Fruit fly (Drosophila melanogaster) whole organism, embryonic: Measurements from ENCODE around the gene sima.

Experiments
- Awh ChIP-seq: fragments of 200-800 bp; sonication (Bioruptor generic); IDR thresholded peaks from 2 replicates; pipeline ENCODE4, ENCODE4 v1.3.6; 2022; ENCODE audit warnings: missing biosample characterization, missing genetic modification characterization
- CG10431 ChIP-seq: fragments of 200-800 bp; sonication (Bioruptor generic); optimal IDR thresholded peaks from 3 replicates; lab custom pipeline; 2018; ENCODE audit warnings: missing biosample characterization, mild to moderate bottlenecking, missing genetic modification characterization
- CG10565 ChIP-seq: fragments of 200-800 bp; sonication (Bioruptor generic); optimal IDR thresholded peaks from 3 replicates; lab custom pipeline; 2016; ENCODE audit warnings: missing biosample characterization, mild to moderate bottlenecking, missing genetic modification characterization
- CG1233 ChIP-seq: fragments of 200-800 bp; sonication (Bioruptor generic); optimal IDR thresholded peaks from 4 replicates; lab custom pipeline; 2018; ENCODE audit warnings: missing biosample characterization, mild to moderate bottlenecking, missing genetic modification characterization
- CG13123 ChIP-seq: fragments of 200-800 bp; sonication (Bioruptor generic); optimal IDR thresholded peaks from 2 replicates; lab custom pipeline; 2016; ENCODE audit warnings: missing biosample characterization, missing genetic modification characterization
- CG14965 ChIP-seq: fragments of 200-800 bp; sonication (Bioruptor generic); optimal IDR thresholded peaks from 2 replicates; lab custom pipeline; 2016; ENCODE audit warnings: missing biosample characterization, missing genetic modification characterization, borderline replicate concordance
- CG1602 ChIP-seq: fragments of 200-800 bp; sonication (Bioruptor generic); optimal IDR thresholded peaks from 3 replicates; lab custom pipeline; 2016; ENCODE audit warnings: missing biosample characterization, missing genetic modification characterization
- CG16813 ChIP-seq: fragments of 200-800 bp; sonication (Bioruptor generic); IDR thresholded peaks from 3 replicates; pipeline ENCODE4 v1.3.6; 2022; ENCODE audit warnings: missing biosample characterization, missing genetic modification characterization; ENCODE audit not compliant: partially characterized antibody
- CG31365 ChIP-seq: fragments of 200-800 bp; sonication (Bioruptor generic); optimal IDR thresholded peaks from 2 replicates; lab custom pipeline; 2018; ENCODE audit warnings: missing biosample characterization, mild to moderate bottlenecking, missing genetic modification characterization
- CG32767 ChIP-seq: fragments of 200-800 bp; sonication (Bioruptor generic); IDR thresholded peaks from 2 replicates; pipeline ENCODE4 v1.3.6; 2022; ENCODE audit warnings: missing biosample characterization, missing genetic modification characterization
- CG33213 ChIP-seq: fragments of 200-800 bp; sonication (Bioruptor generic); optimal IDR thresholded peaks from 3 replicates; lab custom pipeline; 2016; ENCODE audit warnings: missing biosample characterization, missing genetic modification characterization
- CG4404 ChIP-seq: fragments of 200-800 bp; sonication (Bioruptor generic); IDR thresholded peaks from 2 replicates; pipeline ENCODE4 v1.3.6; 2022; ENCODE audit warnings: missing biosample characterization, missing genetic modification characterization
- CG4707 ChIP-seq: fragments of 200-800 bp; sonication (Bioruptor generic); optimal IDR thresholded peaks from 2 replicates; lab custom pipeline; 2018; ENCODE audit warnings: missing biosample characterization, mild to moderate bottlenecking, missing genetic modification characterization, moderate library complexity
- CG4730 ChIP-seq: fragments of 200-800 bp; sonication (Bioruptor generic); IDR thresholded peaks from 2 replicates; pipeline ENCODE4 v1.3.6; 2022; ENCODE audit warnings: missing biosample characterization, missing genetic modification characterization
- CG6791 ChIP-seq: fragments of 200-800 bp; sonication (Bioruptor generic); IDR thresholded peaks from 3 replicates; pipeline ENCODE4 v1.3.6; 2022; ENCODE audit warnings: missing biosample characterization, missing genetic modification characterization; ENCODE audit not compliant: partially characterized antibody
- CG6813 ChIP-seq: fragments of 200-800 bp; sonication (Bioruptor generic); optimal IDR thresholded peaks from 2 replicates; lab custom pipeline; 2017; ENCODE audit warnings: missing biosample characterization, missing genetic modification characterization, mild to moderate bottlenecking, moderate library complexity, missing genetic modification reagents
- CG7271 ChIP-seq: fragments of 200-800 bp; sonication (Bioruptor generic); optimal IDR thresholded peaks from 2 replicates; lab custom pipeline; 2018; ENCODE audit warnings: missing biosample characterization, mild to moderate bottlenecking, missing genetic modification characterization, moderate library complexity
- CG7745 ChIP-seq: fragments of 200-800 bp; sonication (Bioruptor generic); optimal IDR thresholded peaks from 2 replicates; lab custom pipeline; 2018; ENCODE audit warnings: missing biosample characterization, mild to moderate bottlenecking, missing genetic modification characterization, moderate library complexity
- CG8281 ChIP-seq: fragments of 200-800 bp; sonication (Bioruptor generic); optimal IDR thresholded peaks from 2 replicates; lab custom pipeline; 2018; ENCODE audit warnings: missing biosample characterization, mild to moderate bottlenecking, missing genetic modification characterization, moderate library complexity
- CG8944 ChIP-seq: fragments of 200-800 bp; sonication (Bioruptor generic); optimal IDR thresholded peaks from 3 replicates; lab custom pipeline; 2016; ENCODE audit warnings: missing biosample characterization, missing genetic modification characterization
- CG9215 ChIP-seq: fragments of 200-800 bp; sonication (Bioruptor generic); IDR thresholded peaks from 2 replicates; pipeline ENCODE4 v1.3.6; 2022; ENCODE audit warnings: missing biosample characterization, missing genetic modification characterization
- CG9876 ChIP-seq: fragments of 200-800 bp; sonication (Bioruptor generic); optimal IDR thresholded peaks from 2 replicates; lab custom pipeline; 2016; ENCODE audit warnings: missing biosample characterization, missing genetic modification characterization
- CkIIα-i1 ChIP-seq: fragments of 200-800 bp; sonication (Bioruptor generic); IDR thresholded peaks from 2 replicates; pipeline ENCODE4 v1.3.6; 2022; ENCODE audit warnings: missing biosample characterization, missing genetic modification characterization
- Dad ChIP-seq: fragments of 200-800 bp; sonication (Bioruptor generic); optimal IDR thresholded peaks from 3 replicates; lab custom pipeline; 2016; ENCODE audit warnings: missing biosample characterization, missing genetic modification characterization
- Doc2 ChIP-seq: fragments of 200-800 bp; sonication (Bioruptor generic); IDR thresholded peaks from 2 replicates; pipeline ENCODE4 v1.3.6; 2022; ENCODE audit warnings: missing biosample characterization, missing genetic modification characterization
- Gug ChIP-seq: fragments of 200-800 bp; sonication (Bioruptor generic); IDR thresholded peaks from 4 replicates; pipeline ENCODE4 v1.3.6; 2022; ENCODE audit warnings: missing biosample characterization, missing genetic modification characterization
- Pdp1 ChIP-seq, 2 experiments: fragments of 200-800 bp; sonication (Bioruptor generic); optimal IDR thresholded peaks; 3 replicates each; lab custom pipeline; 2016; ENCODE audit warnings: missing biosample characterization in 2 of 2, missing genetic modification characterization in 2 of 2, mild to moderate bottlenecking in 1 of 2, moderate library complexity in 1 of 2
- Scr ChIP-seq: fragments of 200-800 bp; sonication (Bioruptor generic); IDR thresholded peaks from 2 replicates; pipeline ENCODE4 v1.3.6; 2022; ENCODE audit warnings: missing biosample characterization, missing genetic modification characterization; ENCODE audit not compliant: partially characterized antibody
- Sin3A ChIP-seq: fragments of >200 bp; optimal IDR thresholded peaks from 2 replicates; lab custom pipeline; 2018
- Sox102F ChIP-seq: fragments of 200-800 bp; sonication (Bioruptor generic); optimal IDR thresholded peaks from 2 replicates; lab custom pipeline; 2018; ENCODE audit warnings: missing biosample characterization, mild to moderate bottlenecking, missing genetic modification characterization, moderate library complexity
- Stat92E ChIP-seq, 3 experiments: fragments of >200 bp in 2 of 3; fragments of 200-800 bp in 1 of 3; sonication (Bioruptor generic) in 1 of 3; optimal IDR thresholded peaks; 2 replicates each; lab custom pipeline; 2017 to 2019; ENCODE audit warnings: missing biosample characterization in 3 of 3, missing genetic modification characterization in 3 of 3, mild to moderate bottlenecking in 1 of 3, moderate library complexity in 1 of 3
- ato ChIP-seq: fragments of 200-800 bp; sonication (Bioruptor generic); IDR thresholded peaks from 2 replicates; pipeline ENCODE4 v1.3.6; 2022; ENCODE audit warnings: missing biosample characterization, missing genetic modification characterization; ENCODE audit not compliant: partially characterized antibody
- az2 ChIP-seq: fragments of 200-800 bp; sonication (Bioruptor generic); optimal IDR thresholded peaks from 3 replicates; lab custom pipeline; 2016; ENCODE audit warnings: missing biosample characterization, missing genetic modification characterization
- br ChIP-seq: fragments of >200 bp; optimal IDR thresholded peaks from 2 replicates; lab custom pipeline; 2017
- crp ChIP-seq, 2 experiments: fragments of 200-800 bp; sonication (Bioruptor generic); optimal IDR thresholded peaks; 2 replicates in 1 of 2; 3 replicates in 1 of 2; lab custom pipeline; 2017; ENCODE audit warnings: missing biosample characterization in 2 of 2, missing genetic modification characterization in 2 of 2, mild to moderate bottlenecking in 1 of 2, moderate library complexity in 1 of 2
- grn ChIP-seq: fragments of 200-800 bp; sonication (Bioruptor generic); optimal IDR thresholded peaks from 3 replicates; lab custom pipeline; 2017; ENCODE audit warnings: missing biosample characterization, missing genetic modification characterization
- kay ChIP-seq: fragments of 200-800 bp; sonication (Bioruptor generic); optimal IDR thresholded peaks from 2 replicates; lab custom pipeline; 2016; ENCODE audit warnings: missing biosample characterization, missing genetic modification characterization
- lmd ChIP-seq: fragments of 200-800 bp; sonication (Bioruptor generic); IDR thresholded peaks from 2 replicates; pipeline ENCODE4 v1.3.6; 2022; ENCODE audit warnings: missing biosample characterization, missing genetic modification characterization
- nau ChIP-seq: fragments of 200-800 bp; sonication (Bioruptor generic); optimal IDR thresholded peaks from 3 replicates; lab custom pipeline; 2017; ENCODE audit warnings: missing biosample characterization, mild to moderate bottlenecking, missing genetic modification characterization, missing genetic modification reagents
- rib ChIP-seq: fragments of 200-800 bp; sonication (Bioruptor generic); IDR thresholded peaks from 2 replicates; pipeline ENCODE4 v1.3.6; 2022; ENCODE audit warnings: missing biosample characterization, missing genetic modification characterization
- sima ChIP-seq: fragments of 200-800 bp; sonication (Bioruptor generic); optimal IDR thresholded peaks from 2 replicates; lab custom pipeline; 2016; ENCODE audit warnings: missing biosample characterization, missing genetic modification characterization
- sisA ChIP-seq: fragments of 200-800 bp; sonication (Bioruptor generic); IDR thresholded peaks from 2 replicates; pipeline ENCODE4 v1.3.6; 2022; ENCODE audit warnings: missing biosample characterization, missing genetic modification characterization
- sqz ChIP-seq: fragments of 200-800 bp; sonication (Bioruptor generic); optimal IDR thresholded peaks from 3 replicates; lab custom pipeline; 2018; ENCODE audit warnings: missing biosample characterization, mild to moderate bottlenecking, missing genetic modification characterization
- tll ChIP-seq, 2 experiments: fragments of 200-800 bp in 1 of 2; fragments of >200 bp in 1 of 2; sonication (Bioruptor generic) in 1 of 2; optimal IDR thresholded peaks; 2 replicates each; lab custom pipeline; 2017 to 2019; ENCODE audit warnings: missing biosample characterization in 2 of 2, missing genetic modification characterization in 2 of 2, mild to moderate bottlenecking in 1 of 2, moderate library complexity in 1 of 2
- tup ChIP-seq: fragments of 200-800 bp; sonication (Bioruptor generic); optimal IDR thresholded peaks from 2 replicates; lab custom pipeline; 2016; ENCODE audit warnings: missing biosample characterization, mild to moderate bottlenecking, missing genetic modification characterization, moderate library complexity
- twi ChIP-seq: fragments of 200-800 bp; optimal IDR thresholded peaks from 2 replicates; lab custom pipeline; 2019; ENCODE audit warnings: missing biosample characterization, mild to moderate bottlenecking, missing genetic modification characterization, moderate library complexity
- usp ChIP-seq: fragments of >200 bp; optimal IDR thresholded peaks from 2 replicates; lab custom pipeline; 2017; ENCODE audit warnings: missing biosample characterization, missing genetic modification characterization
- vfl ChIP-seq: fragments of 200-800 bp; sonication (Bioruptor generic); optimal IDR thresholded peaks from 2 replicates; lab custom pipeline; 2016; ENCODE audit warnings: missing biosample characterization, missing genetic modification characterization
- yki ChIP-seq: fragments of >200 bp; optimal IDR thresholded peaks from 3 replicates; lab custom pipeline; 2018
- zen2 ChIP-seq: fragments of 200-800 bp; sonication (Bioruptor generic); IDR thresholded peaks from 3 replicates; pipeline ENCODE4 v1.3.6; 2022; ENCODE audit warnings: missing biosample characterization, missing genetic modification characterization; ENCODE audit not compliant: partially characterized antibody
- zfh1 ChIP-seq: fragments of 200-800 bp; sonication (Bioruptor generic); IDR thresholded peaks from 3 replicates; pipeline ENCODE4 v1.3.6; 2022; ENCODE audit warnings: missing biosample characterization, missing genetic modification characterization

sima gene

DNA sequence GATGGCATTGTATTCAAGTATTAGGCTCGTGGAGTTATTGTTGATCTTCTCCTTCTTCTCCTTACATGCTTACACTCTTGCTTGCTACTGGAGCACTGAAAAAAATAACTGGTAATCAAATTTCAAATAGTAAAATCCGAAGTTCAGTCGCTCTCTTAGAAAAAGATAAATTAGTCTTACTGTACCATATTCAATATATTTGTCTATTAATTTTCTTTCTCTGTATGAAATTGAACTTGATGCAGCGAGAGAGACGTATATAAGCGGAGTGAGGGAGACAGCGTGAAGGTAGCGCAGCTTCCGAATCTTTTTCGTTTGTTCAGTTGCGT lies 3.0 kb downstream of the sima start (continued):
- TF ChIP-seq CG6791 (no peak), CG33213 (GFP tag; lab: Kevin White, UChicago) (peak; percentile 82), CG4404 (GFP tag; lab: Robert Waterston, UW) (peak; percentile 57), Dad (peak; percentile 83), usp (GFP tag; lab: Kevin White, UChicago) (no peak), Sin3A (lab: Kevin White, UChicago) (no peak), CG9215 (GFP tag; lab: Robert Waterston, UW) (peak; percentile 57), yki (lab: Kevin White, UChicago) (no peak), nau (peak; percentile 91), CG6813 (peak; percentile 82), Awh (GFP tag; lab: Robert Waterston, UW) (peak; percentile 95), CkIIα-i1 (GFP tag; lab: Robert Waterston, UW) (no peak), CG31365 (peak; percentile 63), CG16813 (GFP tag; lab: Robert Waterston, UW) (no peak), Doc2 (GFP tag; lab: Robert Waterston, UW) (peak; percentile 56), zen2 (GFP tag; lab: Robert Waterston, UW) (no peak), CG7745 (tag; lab: Kevin White, UChicago) (no peak), crp (GFP tag; optimal IDR thresholded peaks at IDR 0.05; lab: Kevin White, UChicago) (peak in 1 of 2 experiments; percentile 2), az2 (GFP tag; lab: Kevin White, UChicago) (peak; percentile 76), Sox102F (GFP tag; lab: Kevin White, UChicago) (peak; percentile 88), CG10431 (GFP tag; lab: Kevin White, UChicago) (peak; percentile 6), Pdp1 (GFP tag; optimal IDR thresholded peaks at IDR 0.05; lab: Kevin White, UChicago) (peak; percentile 87 to 89), Stat92E (GFP tag; optimal IDR thresholded peaks at IDR 0.05; lab: Kevin White, UChicago) (peak in 1 of 3 experiments; percentile 83), sqz (GFP tag; lab: Kevin White, UChicago) (peak; percentile 75), CG7271 (tag; lab: Kevin White, UChicago) (peak; percentile 41), CG4707 (GFP tag; lab: Kevin White, UChicago) (peak; percentile 57), rib (GFP tag; lab: Robert Waterston, UW) (peak; percentile 62; the same call in 1 of the 2 replicates), CG14965 (GFP tag; lab: Kevin White, UChicago) (peak; percentile 49), CG10565 (GFP tag; lab: Kevin White, UChicago) (peak; percentile 33), kay (peak; percentile 32), CG4730 (GFP tag; lab: Robert Waterston, UW) (peak; percentile 83), sima (peak; percentile 88), br (no peak), CG13123 (peak; percentile 17), CG9876 (GFP tag; lab: Kevin White, UChicago) (peak; percentile 65), sisA (GFP tag; lab: Robert Waterston, UW) (peak; percentile 96), zfh1 (peak; percentile 96), Gug (GFP tag; lab: Robert Waterston, UW) (peak; percentile 83), twi (tag; lab: Kevin White, UChicago) (no peak), vfl (GFP tag; lab: Kevin White, UChicago) (peak; percentile 47), CG8281 (tag; lab: Kevin White, UChicago) (peak; percentile 67), tll (GFP tag; optimal IDR thresholded peaks at IDR 0.05; lab: Kevin White, UChicago) (no peak), ato (GFP tag; lab: Robert Waterston, UW) (no peak), CG32767 (GFP tag; lab: Robert Waterston, UW) (peak; percentile 72), grn (peak; percentile 56), Scr (no peak), CG1602 (GFP tag; lab: Kevin White, UChicago) (peak; percentile 68), lmd (GFP tag; lab: Robert Waterston, UW) (peak; percentile 85), CG1233 (GFP tag; lab: Kevin White, UChicago) (peak; percentile 83), CG8944 (GFP tag; lab: Kevin White, UChicago) (peak; percentile 89), tup (GFP tag; lab: Kevin White, UChicago) (peak; percentile 71)
